Worm (Caenorhabditis elegans) whole organism, late embryonic: ENCODE measurements around the gene C39B5.14.

Experiments used
- C38D4.7 ChIP-seq: fragments of 200-800 bp; sonication (Bioruptor generic); optimal IDR thresholded peaks from 2 replicates; lab custom pipeline; 2018; ENCODE audit warnings: mild to moderate bottlenecking, missing genetic modification characterization, moderate library complexity, missing compliant biosample characterization
- F13H6.1 ChIP-seq: sonication (generic microtip); optimal IDR thresholded peaks from 2 replicates; lab custom pipeline; 2016; ENCODE audit warnings: missing genetic modification characterization, missing compliant biosample characterization
- T23F11.4 ChIP-seq: fragments of 200-800 bp; sonication (Bioruptor generic); optimal IDR thresholded peaks from 2 replicates; lab custom pipeline; 2018; ENCODE audit warnings: mild to moderate bottlenecking, missing genetic modification characterization, missing compliant biosample characterization
- Y22D7AL.16 ChIP-seq: sonication (generic microtip); optimal IDR thresholded peaks from 2 replicates; lab custom pipeline; 2016; ENCODE audit warnings: missing genetic modification characterization, missing compliant biosample characterization
- ama-1 ChIP-seq: fragments of 150-350 bp; optimal IDR thresholded peaks from 2 replicates; lab custom pipeline; 2014
- ceh-14 ChIP-seq: sonication (generic microtip); optimal IDR thresholded peaks from 2 replicates; lab custom pipeline; 2016; ENCODE audit warnings: missing genotype, missing genetic modification characterization, missing compliant biosample characterization
- ceh-2 ChIP-seq: sonication (generic microtip); optimal IDR thresholded peaks from 2 replicates; lab custom pipeline; 2016; ENCODE audit warnings: missing genotype, missing genetic modification characterization, missing compliant biosample characterization
- elt-2 ChIP-seq: sonication (generic microtip); optimal IDR thresholded peaks from 2 replicates; lab custom pipeline; 2016; ENCODE audit warnings: missing genetic modification reagents, missing genetic modification characterization, missing compliant biosample characterization
- fkh-10 ChIP-seq: fragments of 150-350 bp; optimal IDR thresholded peaks from 2 replicates; lab custom pipeline; 2014; ENCODE audit warnings: missing biosample characterization, missing genetic modification reagents, missing genetic modification characterization
- nfya-1 ChIP-seq: sonication (generic microtip); optimal IDR thresholded peaks from 2 replicates; lab custom pipeline; 2017; ENCODE audit warnings: missing genetic modification characterization, mild to moderate bottlenecking, missing compliant biosample characterization, antibody characterized with exemption, moderate library complexity
- nhr-11 ChIP-seq: fragments of 150-350 bp; optimal IDR thresholded peaks from 2 replicates; lab custom pipeline; 2014; ENCODE audit warnings: missing biosample characterization, missing genetic modification characterization
- pha-2 ChIP-seq: sonication (generic microtip); optimal IDR thresholded peaks from 2 replicates; lab custom pipeline; 2017; ENCODE audit warnings: mild to moderate bottlenecking, missing genetic modification characterization, missing compliant biosample characterization
- sox-4 ChIP-seq: sonication (generic microtip); optimal IDR thresholded peaks from 2 replicates; lab custom pipeline; 2017; ENCODE audit warnings: mild to moderate bottlenecking, missing genetic modification characterization, inconsistent platforms, missing compliant biosample characterization

- no peak for TF ChIP-seq F13H6.1 (tag; lab: Kevin White, UChicago)
- no peak for TF ChIP-seq nhr-11 (tag; lab: Kevin White, UChicago)
- TF ChIP-seq C38D4.7 (GFP tag; lab: Kevin White, UChicago): no peak
- no peak for TF ChIP-seq ceh-2 (tag; lab: Kevin White, UChicago)
- no peak for TF ChIP-seq ceh-14 (tag; lab: Kevin White, UChicago)
- no peak for TF ChIP-seq fkh-10
- no peak for TF ChIP-seq elt-2
- TF ChIP-seq sox-4 (tag; lab: Kevin White, UChicago): no peak
- no peak for TF ChIP-seq ama-1 (lab: Kevin White, UChicago)
- TF ChIP-seq Y22D7AL.16 (tag; lab: Kevin White, UChicago): no peak
- TF ChIP-seq nfya-1 (tag; lab: Kevin White, UChicago): no peak
- TF ChIP-seq pha-2 (tag; lab: Kevin White, UChicago): no peak
- TF ChIP-seq T23F11.4 (GFP tag; lab: Kevin White, UChicago): no peak
These were observed 48.1 kb downstream of the C39B5.14 start for ce11 chrIII:2259329-2259728.
